Fruit fly (Drosophila melanogaster) whole organism, adult: ENCODE data around the gene CG45002.
A peak's percentile ranks its signal among the peaks of the same experiment; 100 is the strongest.

Experiments
- CG11617 ChIP-seq: fragments of 200-800 bp; sonication (Bioruptor generic); optimal IDR thresholded peaks from 2 replicates; lab custom pipeline; 2017; ENCODE audit warnings: mild to moderate bottlenecking, missing biosample characterization, missing genetic modification reagents, missing genetic modification characterization
- CG1620 ChIP-seq: fragments of 200-800 bp; sonication (Bioruptor generic); optimal IDR thresholded peaks from 2 replicates; lab custom pipeline; 2016; ENCODE audit warnings: missing biosample characterization, missing genetic modification characterization
- CG33017 ChIP-seq: fragments of 200-800 bp; sonication (Bioruptor generic); optimal IDR thresholded peaks from 2 replicates; lab custom pipeline; 2018; ENCODE audit warnings: missing biosample characterization, mild to moderate bottlenecking, missing genetic modification characterization, moderate library complexity
- CG5204 ChIP-seq: fragments of 200-800 bp; sonication (Bioruptor generic); optimal IDR thresholded peaks from 2 replicates; lab custom pipeline; 2016; ENCODE audit warnings: missing biosample characterization, missing genetic modification characterization
- CG7045 ChIP-seq: fragments of 200-800 bp; sonication (Bioruptor generic); optimal IDR thresholded peaks from 2 replicates; lab custom pipeline; 2017; ENCODE audit warnings: missing biosample characterization, mild to moderate bottlenecking, missing genetic modification characterization
- tj ChIP-seq: fragments of 200-800 bp; sonication (Bioruptor generic); optimal IDR thresholded peaks from 3 replicates; lab custom pipeline; 2017; ENCODE audit warnings: missing biosample characterization, mild to moderate bottlenecking, missing genetic modification characterization, moderate library complexity
- toe ChIP-seq: fragments of 200-800 bp; sonication (Bioruptor generic); optimal IDR thresholded peaks from 2 replicates; lab custom pipeline; 2016; ENCODE audit warnings: missing biosample characterization, missing genetic modification characterization

DNA sequence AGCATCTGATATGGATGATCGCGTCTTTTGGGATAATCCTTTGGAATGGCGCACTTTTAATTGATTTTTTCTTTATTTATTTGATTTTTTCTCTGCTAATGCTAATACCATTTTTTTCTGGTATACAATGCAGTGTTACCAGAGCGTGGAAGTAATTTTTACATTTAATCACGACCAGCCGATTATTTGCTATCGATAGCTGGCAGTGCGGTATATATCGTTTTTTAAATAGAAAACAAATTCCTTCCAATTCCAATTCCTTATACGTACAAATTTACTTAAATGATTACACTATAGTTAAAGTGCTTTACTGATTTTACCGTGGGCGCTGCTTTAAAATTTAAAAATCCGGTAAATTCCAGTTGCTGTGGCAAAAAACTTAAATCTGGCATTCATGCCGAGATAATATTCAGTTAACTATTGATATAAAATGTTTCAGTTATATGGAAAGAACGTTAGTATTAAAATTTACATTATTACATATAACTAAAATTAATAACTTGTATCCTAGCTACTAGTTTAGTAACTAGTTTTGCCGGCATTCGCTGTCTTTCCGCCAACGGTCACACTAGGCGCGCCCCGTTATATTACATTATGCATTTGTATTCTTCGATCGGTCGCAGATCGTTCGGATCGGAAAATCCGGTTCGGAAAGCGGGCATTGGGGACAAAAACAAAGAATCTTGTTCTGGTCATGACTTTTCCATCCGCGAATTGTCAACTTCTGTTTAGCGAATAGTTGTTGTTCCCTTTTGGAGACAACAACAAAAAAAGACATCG, 123.6 kb downstream of the CG45002 start, which contains the start of the genes CG13001 and RhoGAP15B:
- TF ChIP-seq toe (GFP tag; lab: Kevin White, UChicago) (no peak), CG33017 (tag; lab: Kevin White, UChicago) (no peak), CG11617 (GFP tag; lab: Kevin White, UChicago) (peak; percentile 5), tj (no peak), CG1620 (GFP tag; lab: Kevin White, UChicago) (no peak), CG7045 (GFP tag; lab: Kevin White, UChicago) (no peak), CG5204 (GFP tag; lab: Kevin White, UChicago) (no peak)
